Fruit fly (Drosophila melanogaster): Measurements from ENCODE around the gene rin.

DNA sequence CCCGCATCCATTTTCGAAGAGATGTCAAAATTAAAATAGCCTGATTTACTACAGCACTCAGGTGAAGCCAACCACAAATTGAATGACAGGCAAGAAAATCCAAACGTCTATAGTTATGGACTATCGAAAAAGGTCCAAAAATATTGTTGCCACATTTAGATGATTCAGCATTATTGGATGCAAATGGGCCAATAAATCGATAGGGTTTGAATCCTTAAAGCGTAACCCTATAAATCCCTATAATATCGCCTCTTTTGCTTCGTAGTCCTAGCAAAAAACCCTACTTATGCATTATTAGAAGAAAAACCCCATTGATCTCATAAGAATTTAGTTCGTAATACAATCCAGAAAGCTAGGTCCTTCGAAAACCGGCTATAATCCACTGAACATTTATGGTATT is 9.5 kb downstream of the rin start, which contains the start of gene Rbp4:
- TF ChIP-seq insv (optimal IDR thresholded peaks at IDR 0.05) (no peak), psq (optimal IDR thresholded peaks at IDR 0.05) (no peak), Myc (optimal IDR thresholded peaks at IDR 0.05) (no peak)

Measured in Kc167 (cell line).